Fruit fly (Drosophila melanogaster): ENCODE measurements around the gene Top2.

dm6 chr2L:19402667-19403066, 50.6 kb downstream of the Top2 start:
- TF ChIP-seq Abd-B (GFP tag; optimal IDR thresholded peaks at IDR 0.05) (no peak), lola (GFP tag; optimal IDR thresholded peaks at IDR 0.05) (no peak), h (GFP tag; optimal IDR thresholded peaks at IDR 0.05) (no peak)

Data from whole organism, wandering third instar larva.